Worm (Caenorhabditis elegans) whole organism, L3 larva: Measurements from ENCODE around the gene M110.10.

Experiments used
- R02D3.7 ChIP-seq: fragments of 150-350 bp; optimal IDR thresholded peaks from 2 replicates; lab custom pipeline; 2014; ENCODE audit warnings: missing biosample characterization, missing genetic modification characterization
- ZK546.5 ChIP-seq: sonication (generic microtip); optimal IDR thresholded peaks from 2 replicates; lab custom pipeline; 2017; ENCODE audit warnings: missing biosample characterization, missing genetic modification characterization
- aly-2 ChIP-seq: fragments of 150-350 bp; optimal IDR thresholded peaks from 2 replicates; lab custom pipeline; 2014; ENCODE audit warnings: missing biosample characterization, missing genetic modification characterization
- ama-1 ChIP-seq: fragments of 150-350 bp; optimal IDR thresholded peaks from 2 replicates; lab custom pipeline; 2018
- ceh-16 ChIP-seq: sonication (generic microtip); optimal IDR thresholded peaks from 2 replicates; lab custom pipeline; 2017; ENCODE audit warnings: missing biosample characterization, missing genetic modification characterization
- ceh-28 ChIP-seq: fragments of 150-350 bp; optimal IDR thresholded peaks from 2 replicates; lab custom pipeline; 2014; ENCODE audit warnings: missing biosample characterization, missing genetic modification reagents, missing genetic modification characterization
- ceh-82 ChIP-seq: fragments of 150-350 bp; optimal IDR thresholded peaks from 2 replicates; lab custom pipeline; 2014; ENCODE audit warnings: missing biosample characterization, missing genetic modification characterization
- ceh-9 ChIP-seq: sonication (generic microtip); optimal IDR thresholded peaks from 2 replicates; lab custom pipeline; 2018; ENCODE audit warnings: missing biosample characterization, missing genetic modification characterization
- elt-1 ChIP-seq: fragments of 150-350 bp; optimal IDR thresholded peaks from 2 replicates; lab custom pipeline; 2014; ENCODE audit warnings: missing biosample characterization, missing genetic modification characterization
- elt-2 ChIP-seq: sonication (generic microtip); optimal IDR thresholded peaks from 2 replicates; lab custom pipeline; 2016; ENCODE audit warnings: missing genetic modification reagents, mild to moderate bottlenecking, missing genetic modification characterization, missing compliant biosample characterization
- elt-3 ChIP-seq, 3 experiments: fragments of 150-350 bp in 1 of 3; sonication (generic microtip) in 2 of 3; optimal IDR thresholded peaks; 2 replicates in 2 of 3; 4 replicates in 1 of 3; lab custom pipeline; 2014 to 2017; ENCODE audit warnings: missing biosample characterization in 3 of 3, missing genetic modification characterization in 3 of 3
- eor-1 ChIP-seq, 2 experiments: fragments of 150-350 bp; optimal IDR thresholded peaks; 2 replicates each; lab custom pipeline; 2014 to 2018; ENCODE audit warnings: missing biosample characterization in 2 of 2, missing genetic modification characterization in 2 of 2
- fkh-2 ChIP-seq: fragments of 150-350 bp; optimal IDR thresholded peaks from 2 replicates; lab custom pipeline; 2014; ENCODE audit warnings: missing biosample characterization, missing genetic modification reagents, missing genetic modification characterization
- fos-1 ChIP-seq: fragments of 150-350 bp; optimal IDR thresholded peaks from 2 replicates; lab custom pipeline; 2014; ENCODE audit warnings: missing biosample characterization, missing genetic modification characterization
- jun-1 ChIP-seq: fragments of 150-350 bp; optimal IDR thresholded peaks from 2 replicates; lab custom pipeline; 2014; ENCODE audit warnings: missing biosample characterization, missing genetic modification reagents, missing genetic modification characterization
- lin-15B ChIP-seq: fragments of 150-350 bp; optimal IDR thresholded peaks from 2 replicates; lab custom pipeline; 2014; ENCODE audit warnings: missing biosample characterization, missing genetic modification characterization
- mdl-1 ChIP-seq: fragments of 150-350 bp; optimal IDR thresholded peaks from 2 replicates; lab custom pipeline; 2014; ENCODE audit warnings: missing biosample characterization, missing genetic modification characterization
- mml-1 ChIP-seq: fragments of 150-350 bp; sonication (generic microtip); optimal IDR thresholded peaks from 3 replicates; lab custom pipeline; 2014; ENCODE audit warnings: missing biosample characterization, missing genetic modification characterization
- nfya-1 ChIP-seq: sonication (generic microtip); optimal IDR thresholded peaks from 2 replicates; lab custom pipeline; 2017; ENCODE audit warnings: missing genetic modification characterization, mild to moderate bottlenecking, missing compliant biosample characterization, antibody characterized with exemption, moderate library complexity; ENCODE audit not compliant: insufficient read depth
- nhr-12 ChIP-seq: fragments of 150-350 bp; optimal IDR thresholded peaks from 2 replicates; lab custom pipeline; 2014; ENCODE audit warnings: missing biosample characterization, missing genetic modification characterization
- nhr-23 ChIP-seq: fragments of 150-350 bp; optimal IDR thresholded peaks from 2 replicates; lab custom pipeline; 2014; ENCODE audit warnings: missing biosample characterization, missing genetic modification reagents, missing genetic modification characterization
- nhr-237 ChIP-seq: fragments of 150-350 bp; optimal IDR thresholded peaks from 2 replicates; lab custom pipeline; 2014; ENCODE audit warnings: missing biosample characterization, missing genetic modification characterization
- nhr-28 ChIP-seq: fragments of 150-350 bp; optimal IDR thresholded peaks from 2 replicates; lab custom pipeline; 2014; ENCODE audit warnings: missing biosample characterization, missing genetic modification characterization
- nhr-43 ChIP-seq: sonication (generic microtip); optimal IDR thresholded peaks from 2 replicates; lab custom pipeline; 2016; ENCODE audit warnings: mild to moderate bottlenecking, missing genetic modification characterization, missing compliant biosample characterization; ENCODE audit not compliant: poor library complexity, severe bottlenecking
- nhr-67 ChIP-seq: fragments of 150-350 bp; optimal IDR thresholded peaks from 2 replicates; lab custom pipeline; 2014; ENCODE audit warnings: missing biosample characterization, missing genetic modification characterization
- nhr-77 ChIP-seq: fragments of 150-350 bp; optimal IDR thresholded peaks from 2 replicates; lab custom pipeline; 2014; ENCODE audit warnings: missing biosample characterization, missing genetic modification characterization
- pha-4 ChIP-seq: fragments of 150-350 bp; optimal IDR thresholded peaks from 2 replicates; lab custom pipeline; 2014; ENCODE audit warnings: missing biosample characterization, missing genetic modification reagents, missing genetic modification characterization
- pqm-1 ChIP-seq: fragments of 150-350 bp; optimal IDR thresholded peaks from 2 replicates; lab custom pipeline; 2017; ENCODE audit warnings: missing biosample characterization, missing genetic modification characterization, inconsistent platforms
- sea-2 ChIP-seq: fragments of 150-350 bp; sonication (generic microtip); optimal IDR thresholded peaks from 4 replicates; lab custom pipeline; 2014; ENCODE audit warnings: missing biosample characterization, missing genetic modification reagents, missing genetic modification characterization
- skn-1 ChIP-seq: fragments of 150-350 bp; optimal IDR thresholded peaks from 2 replicates; lab custom pipeline; 2014; ENCODE audit warnings: missing biosample characterization, missing genetic modification characterization
- snpc-4 ChIP-seq: fragments of 150-350 bp; optimal IDR thresholded peaks from 2 replicates; lab custom pipeline; 2014; ENCODE audit warnings: missing biosample characterization, missing genetic modification characterization
- unc-39 ChIP-seq: sonication (generic microtip); optimal IDR thresholded peaks from 4 replicates; lab custom pipeline; 2017; ENCODE audit warnings: missing biosample characterization, missing genetic modification characterization
- unc-62 ChIP-seq: fragments of 150-350 bp; sonication (generic microtip); optimal IDR thresholded peaks from 4 replicates; lab custom pipeline; 2014; ENCODE audit warnings: missing biosample characterization, missing genetic modification reagents, missing genetic modification characterization
- zag-1 ChIP-seq: fragments of 150-350 bp; optimal IDR thresholded peaks from 2 replicates; lab custom pipeline; 2014; ENCODE audit warnings: missing biosample characterization, missing genetic modification characterization
- ztf-4 ChIP-seq: fragments of 150-350 bp; optimal IDR thresholded peaks from 2 replicates; lab custom pipeline; 2014; ENCODE audit warnings: missing biosample characterization, missing genetic modification characterization

The M110.10 gene

ce11 chrII:8173449-8173848, 40.8 kb downstream of the M110.10 start, which contains the start of the genes decr-1.3 and T05C12.1:
Gene decr-1.3, minus strand, starts transcription at chrII:8173549.
Gene T05C12.1, plus strand, starts transcription at chrII:8173680.
- no peak for TF ChIP-seq sea-2 (GFP tag; lab: Kevin White, UChicago)
- TF ChIP-seq ztf-4 (tag; lab: Kevin White, UChicago), result no peak
- TF ChIP-seq nhr-23, result no peak
- no peak for TF ChIP-seq zag-1 (tag; lab: Kevin White, UChicago)
- TF ChIP-seq pqm-1 (tag; lab: Kevin White, UChicago), result no peak
- no peak for TF ChIP-seq nhr-43
- TF ChIP-seq pha-4 (tag; lab: Kevin White, UChicago), result no peak
- no peak for TF ChIP-seq nhr-28 (tag; lab: Kevin White, UChicago)
- TF ChIP-seq nhr-77 (tag; lab: Kevin White, UChicago), result no peak
- TF ChIP-seq aly-2 (tag; lab: Kevin White, UChicago), result no peak
- TF ChIP-seq fos-1 (tag; lab: Kevin White, UChicago), result no peak
- TF ChIP-seq ama-1 (lab: Kevin White, UChicago), result no peak
- no peak for TF ChIP-seq nhr-12 (tag; lab: Kevin White, UChicago)
- TF ChIP-seq nfya-1 (tag; lab: Kevin White, UChicago), result no peak
- TF ChIP-seq snpc-4 (tag; lab: Kevin White, UChicago), result no peak
- no peak for TF ChIP-seq eor-1 (tag; optimal IDR thresholded peaks at IDR 0.05; lab: Kevin White, UChicago)
- TF ChIP-seq elt-1 (tag; lab: Kevin White, UChicago), result no peak

ce11 chrII:8170374-8170773, 43.9 kb downstream of the M110.10 start, which contains the start of gene T05C12.11:
Gene T05C12.11, minus strand, starts transcription at chrII:8170474.
- TF ChIP-seq nhr-67 (tag; lab: Kevin White, UChicago) (no peak), ama-1 (lab: Kevin White, UChicago) (no peak), ceh-16 (tag; lab: Kevin White, UChicago) (no peak), lin-15B (no peak), R02D3.7 (tag; lab: Kevin White, UChicago) (no peak), elt-1 (tag; lab: Kevin White, UChicago) (no peak), sea-2 (GFP tag; lab: Kevin White, UChicago) (no peak), nhr-23 (no peak), elt-3 (tag; optimal IDR thresholded peaks at IDR 0.05; lab: Kevin White, UChicago) (no peak), snpc-4 (tag; lab: Kevin White, UChicago) (no peak), unc-39 (no peak), aly-2 (tag; lab: Kevin White, UChicago) (no peak), mml-1 (tag; lab: Kevin White, UChicago) (no peak), ceh-9 (tag; lab: Kevin White, UChicago) (no peak)

ce11 chrII:8169283-8169682, 45.0 kb downstream of the M110.10 start, which contains the start of gene T05C12.15:
Gene T05C12.15, plus strand, starts transcription at chrII:8169583.
- no peak for TF ChIP-seq mdl-1 (tag; lab: Kevin White, UChicago)
- no peak for TF ChIP-seq fos-1 (tag; lab: Kevin White, UChicago)
- no peak for TF ChIP-seq ZK546.5 (tag; lab: Kevin White, UChicago)
- TF ChIP-seq ceh-28 (tag; lab: Kevin White, UChicago), result no peak
- no peak for TF ChIP-seq nhr-237 (tag; lab: Kevin White, UChicago)
- no peak for TF ChIP-seq skn-1
- TF ChIP-seq unc-39, result no peak
- TF ChIP-seq nhr-43, result no peak
- no peak for TF ChIP-seq jun-1 (tag; lab: Kevin White, UChicago)
- no peak for TF ChIP-seq unc-62
- TF ChIP-seq fkh-2, result no peak
- TF ChIP-seq elt-2, result no peak
- no peak for TF ChIP-seq ceh-82
